Worm (Caenorhabditis elegans): Measurements from ENCODE around the gene Y48E1C.4.

The Y48E1C.4 gene

DNA sequence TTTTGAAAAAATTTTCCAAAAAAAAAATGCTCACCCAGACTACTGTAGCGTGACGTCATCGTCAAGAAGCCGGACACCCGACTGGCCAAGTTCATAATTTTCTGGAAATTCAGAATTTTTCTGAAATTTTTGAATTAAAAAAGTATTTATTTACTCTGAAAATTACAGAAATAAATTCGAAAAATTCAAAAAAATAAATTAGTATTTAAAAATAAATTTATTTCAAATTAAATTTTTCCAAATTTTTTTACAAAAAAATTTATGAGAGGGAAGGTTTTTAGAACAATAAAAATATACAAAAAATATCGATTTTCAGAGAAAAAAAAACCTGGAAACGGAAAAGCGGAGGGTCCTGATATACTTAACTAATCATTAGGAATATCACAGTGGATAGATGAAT is at the start of gene Y48E1C.4:
Gene Y48E1C.4, minus strand, starts transcription at position 101 of the 400 bp plus-strand sequence.
- no peak for TF ChIP-seq unc-62 (GFP tag; optimal IDR thresholded peaks at IDR 0.05)

DNA sequence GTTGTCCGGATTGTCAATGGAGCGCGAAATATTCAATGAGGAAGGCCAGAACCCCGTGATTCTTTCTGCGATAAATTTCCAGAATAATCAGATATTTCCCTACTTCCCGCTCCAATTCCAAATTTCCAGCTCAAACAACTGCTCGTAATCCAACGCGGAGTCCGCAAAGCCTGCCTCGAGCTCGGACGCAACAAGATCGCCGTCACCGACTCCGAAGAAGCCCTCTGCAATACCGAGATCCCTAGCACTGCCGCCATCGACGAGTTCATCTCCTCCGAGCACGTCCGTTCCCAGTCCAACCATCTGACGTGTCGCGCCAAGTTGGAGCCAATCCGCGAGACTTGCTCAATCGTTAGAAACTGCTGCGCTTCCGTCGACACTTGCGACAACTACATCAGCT is 48.5 kb upstream of the Y48E1C.4 start:
- TF ChIP-seq unc-62 (GFP tag; optimal IDR thresholded peaks at IDR 0.05): no peak

DNA sequence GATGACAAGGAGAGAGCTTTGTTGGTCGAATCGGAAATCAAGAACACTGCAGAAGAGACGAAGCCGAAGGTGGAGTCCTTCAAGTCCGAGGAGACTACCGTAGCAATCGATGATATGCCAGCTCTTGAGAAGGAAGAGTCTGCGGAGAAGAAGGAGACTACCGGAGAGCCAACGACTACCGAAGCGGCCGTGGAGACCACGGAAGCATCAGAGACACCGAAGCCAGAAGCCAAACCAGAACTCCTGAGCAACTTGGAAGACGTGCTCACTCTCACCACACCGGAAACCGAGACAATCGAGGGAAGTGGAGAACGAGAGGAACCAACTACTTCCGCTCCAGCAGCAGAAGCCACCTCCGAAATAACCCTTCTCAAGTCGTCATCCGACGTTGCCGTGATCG is 47.5 kb upstream of the Y48E1C.4 start:
- TF ChIP-seq unc-62 (GFP tag; optimal IDR thresholded peaks at IDR 0.05): no peak

DNA sequence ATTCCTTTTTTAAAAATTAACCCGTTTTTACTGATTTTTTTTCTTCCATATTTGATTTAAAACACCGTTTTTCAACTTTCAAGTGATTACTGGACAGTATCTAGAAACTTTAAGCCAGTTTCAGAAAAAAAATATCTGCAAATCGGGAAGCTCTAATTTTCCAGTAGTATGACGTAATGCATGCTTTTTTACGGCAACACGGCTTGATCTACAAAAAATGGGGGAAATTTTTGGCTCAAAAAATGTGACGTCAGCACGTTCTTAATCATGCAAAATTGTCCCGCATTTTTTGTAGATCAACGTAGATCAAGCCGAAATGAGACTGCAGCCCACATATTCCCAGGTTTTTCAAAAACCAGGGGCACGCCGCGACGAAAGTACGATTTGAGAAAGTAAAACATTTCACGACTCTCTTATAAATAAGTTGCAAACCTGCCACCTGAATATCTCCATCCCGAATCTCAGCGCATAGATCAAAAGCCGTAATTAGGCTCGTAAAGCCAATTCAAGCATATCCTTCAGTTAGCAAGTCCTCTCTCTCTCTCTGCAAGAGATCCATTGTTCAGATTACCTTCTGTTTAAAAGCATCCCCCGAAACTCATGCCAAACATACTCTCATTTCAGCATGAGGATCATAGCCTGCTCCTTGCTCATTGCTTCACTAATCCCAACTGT is 45.3 kb upstream of the Y48E1C.4 start, which contains the start of gene E01G4.6:
Gene E01G4.6, plus strand, starts transcription at position 625 of the 675 bp plus-strand sequence.
- TF ChIP-seq unc-62 (GFP tag; optimal IDR thresholded peaks at IDR 0.05): no peak

DNA sequence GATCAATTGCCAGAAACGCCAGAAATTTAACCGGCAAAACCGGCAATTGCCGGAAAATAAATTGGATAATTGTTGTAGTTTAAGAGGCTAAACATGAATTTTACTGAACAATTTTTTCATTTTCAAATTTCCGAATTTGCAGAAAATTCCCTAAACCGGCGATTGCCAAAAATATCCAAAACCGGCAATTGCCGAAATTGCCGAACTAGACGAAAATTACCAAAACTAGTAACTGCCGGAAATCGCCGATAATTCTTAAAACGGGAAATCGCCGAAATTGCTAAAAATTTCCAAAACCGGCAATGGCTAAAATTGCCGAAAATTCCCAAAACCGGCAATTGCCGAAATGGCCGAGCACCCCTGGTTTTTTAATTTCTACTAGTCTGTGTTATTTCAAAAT is 42.8 kb upstream of the Y48E1C.4 start:
- no peak for TF ChIP-seq unc-62 (GFP tag; optimal IDR thresholded peaks at IDR 0.05)

DNA sequence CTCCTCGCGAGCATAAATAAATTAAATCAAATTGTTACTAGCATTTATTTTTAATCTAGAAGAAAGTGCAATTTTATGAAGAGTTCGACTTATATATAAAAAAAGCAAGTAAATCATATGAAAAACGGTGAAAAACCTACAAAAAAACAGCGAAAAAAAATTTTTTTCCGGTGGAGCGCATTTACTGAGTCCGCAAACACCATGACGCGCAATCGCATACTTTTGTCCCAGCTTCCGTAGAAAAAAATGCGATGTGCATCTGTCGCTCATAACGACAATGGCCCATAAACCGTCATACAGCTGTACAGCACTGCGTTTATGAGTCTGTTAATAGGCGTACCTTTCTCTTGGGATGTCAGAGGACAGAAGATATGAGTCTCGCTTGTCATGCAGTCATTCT is 40.6 kb upstream of the Y48E1C.4 start:
- no peak for TF ChIP-seq unc-62 (GFP tag; optimal IDR thresholded peaks at IDR 0.05)

DNA sequence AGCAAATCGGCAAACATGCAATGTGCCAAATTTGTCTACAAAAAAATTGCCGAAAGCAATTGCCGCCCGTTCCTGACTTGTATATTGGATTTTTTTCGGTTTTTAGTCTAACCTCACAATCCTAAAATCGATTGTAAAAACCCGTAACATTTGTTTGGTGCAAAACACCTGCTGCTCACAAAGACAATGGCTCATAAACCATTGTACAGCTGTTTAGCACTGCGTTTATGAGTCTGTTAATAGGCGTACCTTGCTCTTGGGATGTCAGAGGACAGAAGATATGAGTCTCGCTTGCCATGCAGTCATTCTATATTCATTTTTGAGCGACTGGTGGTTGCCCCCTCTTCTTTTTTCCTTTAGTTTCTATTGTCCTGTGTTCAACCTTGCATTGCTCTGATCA is 35.5 kb upstream of the Y48E1C.4 start, which contains the start of gene E01G4.5:
Gene E01G4.5, plus strand, starts transcription at position 301 of the 400 bp plus-strand sequence.
- TF ChIP-seq unc-62 (GFP tag; optimal IDR thresholded peaks at IDR 0.05): no peak

DNA sequence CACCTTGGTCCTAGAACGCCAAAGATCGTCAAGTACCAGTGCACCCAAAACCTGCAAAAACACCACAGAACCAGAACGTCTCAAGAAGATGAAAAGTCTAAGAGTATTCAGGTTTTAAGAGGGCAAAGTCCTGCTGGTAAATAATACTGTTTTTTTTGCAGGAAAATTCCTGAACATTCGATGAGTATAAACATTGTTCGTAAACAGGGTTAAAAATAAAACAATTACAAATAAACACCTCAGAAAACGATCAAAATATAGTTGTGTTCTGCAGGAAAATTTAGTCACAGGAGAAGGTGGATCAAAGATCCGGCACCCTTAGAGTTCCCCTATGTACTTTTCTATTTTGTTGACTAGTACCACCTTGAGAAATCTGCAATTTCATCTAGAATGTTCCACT is 34.0 kb upstream of the Y48E1C.4 start:
- no peak for TF ChIP-seq unc-62 (GFP tag; optimal IDR thresholded peaks at IDR 0.05)

DNA sequence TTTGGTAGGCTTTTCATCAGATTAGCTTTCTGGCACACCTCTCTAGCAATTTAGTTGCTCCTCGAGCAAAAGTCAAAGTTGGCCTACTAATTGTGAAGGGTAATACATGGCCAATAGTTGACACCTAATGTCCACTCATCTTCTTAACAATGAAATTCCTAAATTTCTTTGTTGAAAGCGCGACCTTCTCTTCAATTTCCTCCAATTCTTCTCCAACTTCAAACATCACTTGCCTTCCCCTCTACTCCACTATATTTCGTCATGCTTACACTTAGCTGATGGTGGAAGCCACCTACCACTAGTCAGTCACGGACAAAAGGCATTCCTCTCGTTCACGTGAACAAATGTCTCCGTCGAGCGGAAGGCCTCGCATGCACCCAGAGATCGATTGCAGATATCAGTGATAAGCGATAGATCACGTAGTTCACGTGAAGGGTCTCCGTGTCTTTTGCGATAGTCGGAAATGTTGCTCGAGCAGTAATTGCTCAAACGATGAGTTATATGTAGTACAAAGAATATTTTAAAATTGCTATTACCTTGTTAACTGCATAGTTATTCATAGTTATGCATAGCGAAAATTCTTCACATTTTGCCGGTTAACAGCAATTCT is 32.5 kb upstream of the Y48E1C.4 start, which contains the start of gene E01G4.3:
Gene E01G4.3, minus strand, starts transcription at position 560 of the 610 bp plus-strand sequence.
- TF ChIP-seq unc-62 (GFP tag; optimal IDR thresholded peaks at IDR 0.05): no peak

DNA sequence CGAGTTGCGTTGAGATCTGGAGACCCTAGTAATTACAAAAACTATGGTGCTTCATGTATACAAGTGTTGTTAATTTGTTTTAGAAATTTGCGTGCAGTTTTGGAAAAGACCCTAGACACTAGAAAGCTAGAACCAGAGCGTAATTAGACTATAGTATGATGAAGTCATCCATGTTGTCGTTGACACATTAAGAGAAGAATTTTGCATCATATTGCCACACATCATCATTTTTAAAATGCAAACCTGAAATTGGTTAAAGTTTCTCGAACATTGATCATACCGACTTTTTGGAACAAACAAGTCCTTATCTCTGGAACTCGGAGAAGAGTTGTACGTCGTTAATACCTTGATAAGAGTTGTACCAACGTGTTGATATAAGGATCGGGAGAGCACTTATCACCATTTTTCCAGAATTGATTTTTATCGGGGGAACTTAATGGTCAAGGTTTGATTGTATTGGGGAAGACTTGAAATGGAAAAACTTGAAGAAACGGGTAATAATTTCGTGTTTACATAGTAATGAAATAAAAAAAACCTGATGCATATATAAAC is 31.3 kb upstream of the Y48E1C.4 start:
- TF ChIP-seq unc-62 (GFP tag; optimal IDR thresholded peaks at IDR 0.05): no peak

DNA sequence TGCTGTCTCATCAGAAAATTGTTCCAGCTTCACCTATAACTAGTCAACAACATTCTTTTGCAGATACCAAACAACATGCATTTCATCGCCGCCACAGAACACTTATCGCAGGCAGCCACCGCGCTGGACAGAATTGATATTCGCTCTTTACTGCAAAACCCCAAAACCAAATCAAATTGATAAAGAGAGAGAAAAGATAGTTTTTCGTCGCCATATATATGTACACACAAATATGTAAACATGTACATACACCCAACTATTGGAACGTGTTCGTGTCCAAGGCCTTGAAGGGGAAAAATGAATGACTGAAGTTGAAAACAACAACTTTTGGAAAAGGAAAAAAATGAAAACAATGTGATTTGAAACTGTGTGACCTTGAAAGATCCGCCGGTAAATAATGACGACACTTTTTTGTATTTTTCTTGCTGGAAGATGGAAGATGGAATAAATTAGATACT is 28.8 kb upstream of the Y48E1C.4 start:
- TF ChIP-seq unc-62 (GFP tag; optimal IDR thresholded peaks at IDR 0.05): no peak

DNA sequence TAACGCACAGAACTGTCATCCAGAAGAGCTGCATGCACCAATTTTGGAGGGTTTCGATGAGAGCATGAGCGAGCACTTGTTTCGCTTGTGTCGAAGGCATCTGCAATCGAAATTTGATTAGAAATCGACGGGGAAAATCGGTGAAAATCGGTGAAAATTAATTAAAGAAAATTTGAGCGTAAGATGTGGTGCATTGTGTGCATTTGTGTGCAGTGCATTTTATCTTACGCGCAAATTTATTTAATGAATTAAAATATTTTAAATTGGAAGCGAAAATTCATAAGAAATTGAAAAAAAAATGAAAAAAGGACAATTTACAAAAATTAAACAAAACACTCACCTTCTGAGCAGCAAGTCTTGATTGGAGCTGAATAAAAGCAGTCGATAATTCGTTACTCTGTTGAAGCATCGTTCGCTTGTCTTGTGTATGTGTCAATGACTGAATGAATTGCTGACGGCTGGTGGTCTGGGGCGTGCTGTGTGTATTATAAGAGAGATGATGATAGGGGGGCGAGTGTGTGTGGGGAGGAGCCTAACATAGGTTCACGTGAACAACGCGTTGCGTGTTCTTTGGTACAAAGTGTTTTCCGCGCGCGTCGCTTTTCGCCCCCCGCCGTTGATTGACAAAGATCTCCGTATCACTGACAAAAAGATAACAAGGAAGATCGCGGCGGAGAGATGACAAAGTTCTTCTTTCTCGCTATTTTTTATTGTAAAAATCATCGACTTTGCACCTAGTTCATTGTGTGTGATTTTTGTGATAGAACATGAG is 25.2 kb upstream of the Y48E1C.4 start:
- no peak for TF ChIP-seq unc-62 (GFP tag; optimal IDR thresholded peaks at IDR 0.05)

DNA sequence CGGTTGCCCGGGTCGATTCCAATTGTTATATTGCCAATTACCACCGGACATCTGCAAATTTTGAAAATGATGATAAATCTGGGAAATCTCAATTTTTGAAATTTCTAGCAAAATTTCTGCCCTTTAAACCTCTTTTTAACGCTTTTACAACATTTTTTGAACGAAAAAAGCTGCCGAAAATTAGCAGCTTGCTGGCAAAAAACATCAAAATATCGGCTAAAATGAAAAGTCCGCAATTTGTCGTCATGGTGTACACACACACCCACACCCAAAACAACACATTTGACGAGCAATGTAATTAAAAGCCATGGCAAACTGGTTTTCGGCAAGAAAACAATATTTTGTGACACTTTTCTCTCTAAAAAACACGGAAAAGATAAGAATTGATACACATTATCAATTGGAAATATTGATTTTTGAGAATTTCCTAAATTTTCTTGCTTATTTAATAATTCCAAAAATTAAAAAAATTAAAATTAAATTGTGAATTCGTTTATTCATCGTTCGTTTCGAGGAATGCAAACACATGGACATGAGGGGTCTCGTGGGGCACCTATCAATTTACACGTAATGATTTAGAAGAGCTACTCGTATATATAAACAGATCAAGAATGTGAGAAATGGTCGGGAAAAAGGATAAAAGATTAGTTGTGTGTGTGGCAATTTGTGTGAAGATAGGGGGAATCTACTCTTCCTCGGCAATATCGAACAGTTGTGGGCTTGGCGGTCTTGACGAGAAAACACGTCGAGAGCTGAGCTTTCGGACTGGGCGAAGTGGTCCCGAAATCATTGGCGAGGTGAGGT is 24.2 kb upstream of the Y48E1C.4 start, which contains the start of gene pqn-27:
Gene pqn-27, minus strand, starts transcription at position 51 of the 804 bp plus-strand sequence.
- TF ChIP-seq unc-62 (GFP tag; optimal IDR thresholded peaks at IDR 0.05): no peak

DNA sequence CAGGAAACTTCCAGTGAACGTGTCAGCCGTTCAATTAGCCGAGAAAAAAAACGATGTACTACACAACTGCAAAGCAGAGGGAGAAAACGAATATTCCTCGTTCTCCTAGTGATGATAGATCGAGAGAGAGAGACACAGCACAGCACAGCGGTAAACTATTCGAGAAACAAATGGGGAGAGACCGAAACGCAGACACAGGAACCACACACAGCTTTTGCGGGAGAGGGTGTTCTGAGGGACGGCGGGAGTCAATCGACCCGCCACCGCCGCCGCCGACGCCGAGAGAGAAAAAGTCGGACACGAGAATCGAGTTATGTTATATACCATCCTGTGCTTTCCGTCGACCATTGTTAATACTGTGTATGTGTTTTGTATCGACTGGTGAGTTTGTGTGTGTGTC is 20.0 kb upstream of the Y48E1C.4 start:
- no peak for TF ChIP-seq unc-62 (GFP tag; optimal IDR thresholded peaks at IDR 0.05)

DNA sequence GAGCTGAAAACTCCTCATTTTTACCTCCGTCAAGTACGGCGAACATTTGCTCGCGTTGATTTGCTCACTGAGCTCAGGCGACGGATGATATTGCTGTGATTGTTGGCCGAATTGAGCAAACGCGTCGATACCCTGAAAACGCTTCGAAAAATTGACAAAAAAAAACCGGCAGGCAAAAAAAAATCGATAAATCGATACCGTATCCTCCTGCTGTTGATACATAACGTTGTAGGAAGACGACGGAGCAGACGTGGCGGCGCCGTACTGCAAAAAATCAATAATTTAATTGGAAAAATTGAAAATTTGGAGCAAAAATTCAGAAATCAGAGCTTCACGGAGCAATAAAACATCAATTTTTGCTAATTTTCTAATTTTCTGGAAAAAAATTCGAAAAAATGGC is 18.2 kb upstream of the Y48E1C.4 start:
- TF ChIP-seq unc-62 (GFP tag; optimal IDR thresholded peaks at IDR 0.05): no peak

Measured in whole organism, dauer.